Worm (Caenorhabditis elegans): ENCODE data around the gene cpg-24.
"Not testable (repeated sequence)": the region's sequence is repeated elsewhere in the genome, so short reads cannot be mapped to it uniquely, and the experiment has no call there.

Gene cpg-24

DNA sequence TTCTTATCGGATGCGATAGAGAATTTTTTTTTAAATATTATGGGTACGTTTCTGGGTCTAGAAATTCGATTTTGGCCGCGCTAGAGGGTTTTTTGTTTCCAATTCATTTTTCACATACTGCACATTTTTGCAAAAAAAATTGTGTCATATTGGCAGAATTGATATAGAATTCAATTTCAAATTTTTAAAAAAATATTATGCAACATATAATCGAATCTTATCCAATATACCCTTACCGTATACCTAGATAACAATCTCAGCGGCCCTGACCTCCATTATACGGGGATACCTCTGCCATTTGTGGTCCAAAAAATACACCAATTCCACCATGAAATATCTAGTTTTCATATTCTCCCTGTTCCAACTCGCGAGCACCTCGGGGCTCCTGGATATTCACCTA lies at the start of gene cpg-24:
TSS of gene cpg-24 (plus strand) at position 301 of the 400 bp plus-strand sequence.
- TF ChIP-seq cog-1 (tag; optimal IDR thresholded peaks at IDR 0.05) (no peak), med-1 (GFP tag; optimal IDR thresholded peaks at IDR 0.05; ENCODE audit: insufficient read depth) (no peak), ztf-29 (GFP tag; IDR thresholded peaks at IDR 0.05) (no peak), klf-2 (GFP tag; conservative IDR thresholded peaks at IDR 0.05) (no peak), flt-1 (GFP tag; IDR thresholded peaks at IDR 0.05) (no peak), tab-1 (GFP tag; IDR thresholded peaks at IDR 0.05) (no peak)

DNA sequence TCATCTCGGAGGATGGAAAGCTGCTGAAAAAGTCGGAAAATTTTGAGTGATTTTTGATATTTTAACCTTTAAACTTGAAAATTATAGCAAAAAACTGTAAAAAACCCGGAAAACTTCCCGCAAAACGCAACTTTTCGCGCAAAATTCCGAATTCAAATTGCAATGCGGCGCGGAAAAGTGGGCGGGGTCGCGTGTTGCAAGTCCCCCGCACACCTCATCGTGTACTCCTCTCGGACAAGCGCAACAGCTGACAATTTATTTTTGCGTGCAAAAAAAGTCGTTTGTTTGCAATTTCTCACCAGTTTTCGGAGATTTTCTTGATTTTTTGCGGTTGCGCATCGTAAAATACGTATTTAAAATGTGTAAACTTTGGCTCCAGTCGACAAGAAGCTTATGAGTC lies 35.9 kb upstream of the cpg-24 start, which contains the start of gene npp-8:
TSS of gene npp-8 (minus strand) at position 23 of the 400 bp plus-strand sequence.
- TF ChIP-seq med-1 (GFP tag; optimal IDR thresholded peaks at IDR 0.05; ENCODE audit: insufficient read depth) (peak; percentile 79), T22C8.4 (GFP tag; IDR thresholded peaks at IDR 0.05) (peak; percentile 65; the same call in 1 of the 2 replicates), cog-1 (tag; optimal IDR thresholded peaks at IDR 0.05) (peak; percentile 73), tab-1 (GFP tag; IDR thresholded peaks at IDR 0.05) (peak; percentile 81), flt-1 (GFP tag; IDR thresholded peaks at IDR 0.05) (peak; percentile 90), ref-1 (GFP tag; conservative IDR thresholded peaks at IDR 0.05) (peak; percentile 67), klf-2 (GFP tag; conservative IDR thresholded peaks at IDR 0.05) (peak; percentile 85), ztf-23 (GFP tag; IDR thresholded peaks at IDR 0.05) (peak; percentile 93), ztf-29 (GFP tag; IDR thresholded peaks at IDR 0.05) (no peak)

DNA sequence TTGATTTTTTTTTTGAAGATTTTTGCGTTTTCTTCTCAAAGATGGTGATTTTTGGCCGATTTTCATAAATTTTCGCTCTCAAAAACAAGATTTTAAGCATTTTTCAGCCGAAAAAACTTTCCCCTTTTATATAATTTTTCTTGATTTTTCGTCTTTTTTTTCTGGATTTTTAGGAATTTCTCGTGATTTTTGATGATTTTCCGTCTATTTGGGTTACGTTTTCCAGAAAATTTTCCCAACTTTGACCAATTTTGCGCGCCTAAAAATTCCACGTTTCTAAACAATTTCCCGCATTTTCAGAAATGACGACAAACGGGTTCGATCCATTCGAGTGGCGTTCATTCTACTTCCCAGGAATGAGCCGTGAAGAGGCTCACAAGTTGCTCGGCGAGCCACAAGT lies 34.7 kb upstream of the cpg-24 start, which contains the start of gene ced-2:
TSS of gene ced-2 (plus strand) at position 301 of the 400 bp plus-strand sequence.
- no peak for TF ChIP-seq ztf-29 (GFP tag; IDR thresholded peaks at IDR 0.05)
- TF ChIP-seq med-1 (GFP tag; optimal IDR thresholded peaks at IDR 0.05; ENCODE audit: insufficient read depth) = no peak
- TF ChIP-seq flt-1 (GFP tag; IDR thresholded peaks at IDR 0.05) = no peak
- TF ChIP-seq klf-2 (GFP tag; conservative IDR thresholded peaks at IDR 0.05) = no peak
- TF ChIP-seq ztf-23 (GFP tag; IDR thresholded peaks at IDR 0.05) = no peak
- TF ChIP-seq cog-1 (tag; optimal IDR thresholded peaks at IDR 0.05) = no peak
- TF ChIP-seq ref-1 (GFP tag; conservative IDR thresholded peaks at IDR 0.05) = no peak
- no peak for TF ChIP-seq tab-1 (GFP tag; IDR thresholded peaks at IDR 0.05)
- TF ChIP-seq T22C8.4 (GFP tag; IDR thresholded peaks at IDR 0.05) = no peak

DNA sequence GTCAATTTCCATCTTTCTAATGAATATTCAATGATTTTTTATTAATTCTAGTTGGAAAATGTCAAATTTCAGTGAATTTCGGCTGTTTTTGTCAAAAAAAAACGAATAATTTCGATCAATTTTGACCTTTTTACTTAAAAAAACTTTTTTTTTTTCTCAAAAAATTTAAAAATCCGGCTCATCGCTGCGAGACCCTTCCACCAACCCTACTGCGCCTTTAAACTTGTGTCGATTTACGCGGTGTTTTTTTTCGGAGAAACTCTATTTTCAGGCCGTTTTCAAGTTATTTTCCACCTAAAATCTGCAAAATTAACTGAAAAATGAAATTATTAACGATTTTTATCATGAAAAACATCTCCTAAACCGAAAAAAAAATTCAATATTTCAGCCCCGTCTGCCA lies 31.0 kb upstream of the cpg-24 start:
- TF ChIP-seq flt-1 (GFP tag; IDR thresholded peaks at IDR 0.05) = no peak
- TF ChIP-seq med-1 (GFP tag; optimal IDR thresholded peaks at IDR 0.05; ENCODE audit: insufficient read depth) = no peak
- no peak for TF ChIP-seq klf-2 (GFP tag; conservative IDR thresholded peaks at IDR 0.05)
- TF ChIP-seq ztf-29 (GFP tag; IDR thresholded peaks at IDR 0.05) = no peak
- no peak for TF ChIP-seq tab-1 (GFP tag; IDR thresholded peaks at IDR 0.05)
- TF ChIP-seq ztf-23 (GFP tag; IDR thresholded peaks at IDR 0.05) = no peak

DNA sequence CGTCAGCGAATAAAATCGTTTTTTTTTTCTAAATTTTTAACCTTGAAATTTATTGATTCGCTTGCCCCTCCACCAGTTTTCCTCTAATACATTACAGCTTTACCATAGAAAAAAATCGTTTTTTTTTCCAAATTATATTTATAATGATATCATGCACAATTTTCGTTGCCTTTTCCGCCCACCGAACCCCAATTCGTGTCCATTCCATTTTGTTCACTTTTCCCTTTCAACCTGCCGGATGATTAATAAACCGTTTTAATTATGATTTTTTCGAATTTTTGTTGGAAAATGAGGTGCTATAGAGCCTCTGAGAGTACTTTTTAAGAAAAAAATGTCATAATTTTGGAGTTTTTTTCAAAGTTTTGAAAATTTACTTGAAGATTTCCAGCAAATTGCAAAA lies 30.4 kb upstream of the cpg-24 start, which contains the start of gene set-23:
TSS of gene set-23 (plus strand) at position 301 of the 400 bp plus-strand sequence.
- TF ChIP-seq ref-1 (GFP tag; conservative IDR thresholded peaks at IDR 0.05) = no peak
- TF ChIP-seq T22C8.4 (GFP tag; IDR thresholded peaks at IDR 0.05) = no peak
- no peak for TF ChIP-seq ztf-23 (GFP tag; IDR thresholded peaks at IDR 0.05)
- no peak for TF ChIP-seq flt-1 (GFP tag; IDR thresholded peaks at IDR 0.05)

DNA sequence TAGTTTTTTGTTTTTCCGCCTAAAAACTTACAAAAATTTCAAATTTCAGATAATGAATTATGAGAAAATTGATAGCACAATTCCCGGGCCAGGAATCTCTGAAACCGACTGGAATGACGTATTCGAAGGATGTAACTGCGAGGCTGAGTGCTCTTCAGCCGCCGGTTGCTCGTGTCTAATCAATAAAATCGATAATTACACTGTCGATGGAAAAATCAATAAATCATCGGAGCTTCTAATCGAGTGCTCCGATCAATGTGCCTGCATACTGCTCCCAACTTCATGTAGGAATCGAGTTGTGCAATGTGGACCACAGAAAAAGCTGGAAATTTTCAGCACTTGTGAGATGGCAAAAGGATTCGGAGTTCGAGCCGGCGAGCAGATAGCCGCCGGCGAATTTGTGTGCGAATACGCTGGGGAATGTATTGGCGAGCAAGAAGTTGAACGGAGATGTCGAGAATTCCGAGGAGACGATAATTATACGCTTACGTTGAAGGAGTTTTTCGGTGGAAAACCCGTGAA lies 28.8 kb upstream of the cpg-24 start:
- TF ChIP-seq flt-1 (GFP tag; IDR thresholded peaks at IDR 0.05) (no peak), ztf-29 (GFP tag; IDR thresholded peaks at IDR 0.05) (no peak), med-1 (GFP tag; optimal IDR thresholded peaks at IDR 0.05; ENCODE audit: insufficient read depth) (no peak), T22C8.4 (GFP tag; IDR thresholded peaks at IDR 0.05) (peak; percentile 81)

DNA sequence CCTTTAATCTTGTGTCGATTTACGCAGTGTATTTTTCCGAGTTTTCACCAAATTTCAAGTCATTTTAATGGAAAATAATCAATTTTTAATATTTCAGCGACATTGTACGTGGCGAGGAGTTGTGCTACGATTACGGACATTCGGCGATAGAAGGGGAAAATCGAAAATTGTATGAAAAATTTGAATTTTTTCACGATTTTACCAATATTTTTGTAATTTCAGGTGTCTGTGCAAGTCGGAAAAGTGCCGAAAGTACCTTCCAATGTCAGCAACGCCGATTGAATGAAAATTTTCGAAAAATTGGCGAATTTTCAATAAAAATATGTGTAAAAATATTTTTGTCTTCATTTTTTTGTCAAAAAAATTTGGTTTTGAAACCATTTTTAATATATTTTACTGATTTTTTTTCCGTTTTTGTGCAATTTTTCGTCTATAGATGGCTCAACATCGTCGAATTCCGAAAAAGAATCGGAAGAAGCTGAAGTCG lies 26.4 kb upstream of the cpg-24 start, which contains the start of gene Y41D4B.11:
TSS of gene Y41D4B.11 (plus strand) at position 437 of the 487 bp plus-strand sequence.
- TF ChIP-seq flt-1 (GFP tag; IDR thresholded peaks at IDR 0.05) = no peak
- TF ChIP-seq tab-1 (GFP tag; IDR thresholded peaks at IDR 0.05) = no peak
- no peak for TF ChIP-seq ref-1 (GFP tag; conservative IDR thresholded peaks at IDR 0.05)
- TF ChIP-seq T22C8.4 (GFP tag; IDR thresholded peaks at IDR 0.05) = no peak
- TF ChIP-seq ztf-29 (GFP tag; IDR thresholded peaks at IDR 0.05) = no peak
- TF ChIP-seq klf-2 (GFP tag; conservative IDR thresholded peaks at IDR 0.05) = no peak
- TF ChIP-seq cog-1 (tag; optimal IDR thresholded peaks at IDR 0.05) = no peak
- TF ChIP-seq ztf-23 (GFP tag; IDR thresholded peaks at IDR 0.05) = no peak
- TF ChIP-seq med-1 (GFP tag; optimal IDR thresholded peaks at IDR 0.05; ENCODE audit: insufficient read depth) = no peak

DNA sequence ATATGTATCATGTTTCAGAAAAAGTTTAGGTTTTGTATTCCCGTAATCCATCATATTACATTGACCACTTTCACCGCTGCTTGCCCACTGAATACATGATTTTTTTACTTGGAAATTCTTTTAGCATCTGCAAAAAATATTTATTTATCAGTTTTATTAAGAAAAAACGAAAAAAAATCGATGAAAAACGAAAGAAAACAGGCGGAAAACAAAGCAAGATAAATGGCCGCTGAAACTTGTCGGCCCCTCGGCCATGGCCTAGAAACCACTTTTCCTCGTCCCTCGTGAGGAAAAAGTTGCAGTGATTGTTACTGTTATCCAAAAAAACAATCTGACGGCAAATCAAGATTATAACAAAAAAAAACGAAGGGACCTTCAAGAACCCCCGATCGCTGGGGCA lies 21.8 kb upstream of the cpg-24 start, which contains the start of gene dsl-3:
TSS of gene dsl-3 (plus strand) at position 301 of the 400 bp plus-strand sequence.
- not testable (repeated sequence) for TF ChIP-seq ztf-23, T22C8.4, ztf-29 (GFP tag; IDR thresholded peaks at IDR 0.05)

DNA sequence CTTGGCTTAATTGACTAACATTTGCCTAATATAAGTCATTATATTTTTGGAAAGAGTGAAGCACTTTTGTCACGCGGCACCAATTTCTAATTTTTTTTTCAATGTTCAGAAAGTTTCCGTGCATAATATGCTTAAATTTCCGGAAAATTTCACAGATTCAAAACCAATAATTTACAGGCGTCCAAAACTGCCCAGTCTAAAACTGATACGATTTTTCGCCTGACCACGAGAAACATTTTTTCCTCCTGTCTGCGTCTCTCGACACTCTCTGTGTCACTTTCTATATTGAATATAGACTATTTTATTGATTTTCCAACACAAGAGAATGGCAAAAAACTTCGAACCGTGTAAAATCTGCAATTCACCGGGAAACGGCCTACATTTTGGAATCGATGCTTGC lies 18.2 kb upstream of the cpg-24 start, which contains the start of gene nhr-122:
TSS of gene nhr-122 (plus strand) at position 301 of the 400 bp plus-strand sequence.
- TF ChIP-seq flt-1 (GFP tag; IDR thresholded peaks at IDR 0.05) (no peak), ztf-23 (GFP tag; IDR thresholded peaks at IDR 0.05) (no peak), med-1 (GFP tag; optimal IDR thresholded peaks at IDR 0.05; ENCODE audit: insufficient read depth) (no peak), T22C8.4 (GFP tag; IDR thresholded peaks at IDR 0.05) (no peak), klf-2 (GFP tag; conservative IDR thresholded peaks at IDR 0.05) (no peak), ref-1 (GFP tag; conservative IDR thresholded peaks at IDR 0.05) (no peak), ztf-29 (GFP tag; IDR thresholded peaks at IDR 0.05) (no peak), tab-1 (GFP tag; IDR thresholded peaks at IDR 0.05) (no peak), cog-1 (tag; optimal IDR thresholded peaks at IDR 0.05) (no peak)
